Worm (Caenorhabditis elegans) whole organism, L1 larva: ENCODE data around the gene mff-1.

Experiments used
- C04F5.9 ChIP-seq: sonication (generic microtip); optimal IDR thresholded peaks from 2 replicates; lab custom pipeline; 2016; ENCODE audit warnings: missing genetic modification characterization, missing compliant biosample characterization
- alr-1 ChIP-seq: fragments of 200-800 bp; sonication (Bioruptor generic); optimal IDR thresholded peaks from 2 replicates; lab custom pipeline; 2018; ENCODE audit warnings: borderline replicate concordance, mild to moderate bottlenecking, missing genetic modification characterization, missing compliant biosample characterization
- blmp-1 ChIP-seq: fragments of 150-350 bp; optimal IDR thresholded peaks from 2 replicates; lab custom pipeline; 2014; ENCODE audit warnings: missing biosample characterization, missing genetic modification characterization
- efl-3 ChIP-seq: fragments of 200-800 bp; sonication (Bioruptor generic); optimal IDR thresholded peaks from 2 replicates; lab custom pipeline; 2018; ENCODE audit warnings: mild to moderate bottlenecking, missing genetic modification characterization, missing compliant biosample characterization
- egl-13 ChIP-seq: sonication (generic microtip); optimal IDR thresholded peaks from 2 replicates; lab custom pipeline; 2016; ENCODE audit warnings: missing genotype, missing genetic modification reagents, missing genetic modification characterization, missing compliant biosample characterization
- elt-2 ChIP-seq: sonication (generic microtip); optimal IDR thresholded peaks from 2 replicates; lab custom pipeline; 2016; ENCODE audit warnings: missing genetic modification characterization, mild to moderate bottlenecking, inconsistent platforms, missing compliant biosample characterization, missing genetic modification reagents
- elt-3 ChIP-seq, 6 experiments: fragments of 150-350 bp in 1 of 6; sonication (generic microtip); optimal IDR thresholded peaks; 2 replicates each; lab custom pipeline; 2017 to 2018; ENCODE audit warnings: missing biosample characterization in 6 of 6, missing genetic modification characterization in 6 of 6, inconsistent platforms in 1 of 6
- fos-1 ChIP-seq: fragments of 150-350 bp; optimal IDR thresholded peaks from 2 replicates; lab custom pipeline; 2014; ENCODE audit warnings: missing biosample characterization, missing genetic modification characterization
- jun-1 ChIP-seq: fragments of 150-350 bp; optimal IDR thresholded peaks from 2 replicates; lab custom pipeline; 2014; ENCODE audit warnings: missing biosample characterization, missing genetic modification reagents, missing genetic modification characterization
- lin-13 ChIP-seq: fragments of 150-350 bp; optimal IDR thresholded peaks from 2 replicates; lab custom pipeline; 2014; ENCODE audit warnings: missing biosample characterization, missing genetic modification reagents, missing genetic modification characterization
- lin-14 ChIP-seq: fragments of 200-800 bp; sonication (Bioruptor generic); optimal IDR thresholded peaks from 2 replicates; lab custom pipeline; 2018; ENCODE audit warnings: mild to moderate bottlenecking, missing genetic modification characterization, moderate library complexity, missing compliant biosample characterization
- lin-35 ChIP-seq, 2 experiments: fragments of 150-350 bp; optimal IDR thresholded peaks; 2 replicates each; lab custom pipeline; 2014; ENCODE audit warnings: missing biosample characterization in 2 of 2, missing genetic modification characterization in 2 of 2, missing genetic modification reagents in 2 of 2
- lir-3 ChIP-seq: sonication (generic microtip); optimal IDR thresholded peaks from 2 replicates; lab custom pipeline; 2016; ENCODE audit warnings: mild to moderate bottlenecking, missing genetic modification characterization, moderate library complexity, missing compliant biosample characterization; ENCODE audit not compliant: poor library complexity
- mdl-1 ChIP-seq, 2 experiments: fragments of 150-350 bp; optimal IDR thresholded peaks; 2 replicates each; lab custom pipeline; 2014 to 2017; ENCODE audit warnings: missing biosample characterization in 2 of 2, missing genetic modification characterization in 2 of 2, inconsistent platforms in 1 of 2
- mep-1 ChIP-seq: fragments of 150-350 bp; optimal IDR thresholded peaks from 2 replicates; lab custom pipeline; 2014; ENCODE audit warnings: missing biosample characterization, missing genetic modification characterization
- nhr-12 ChIP-seq: sonication (generic microtip); optimal IDR thresholded peaks from 2 replicates; lab custom pipeline; 2017; ENCODE audit warnings: missing biosample characterization, missing genetic modification characterization
- nhr-19 ChIP-seq: fragments of 200-800 bp; sonication (Bioruptor generic); conservative IDR thresholded peaks from 2 replicates; pipeline ENCODE4 v1.3.6; 2022; ENCODE audit warnings: missing genetic modification characterization, missing compliant biosample characterization
- nhr-20 ChIP-seq: sonication (generic microtip); optimal IDR thresholded peaks from 2 replicates; lab custom pipeline; 2016; ENCODE audit warnings: mild to moderate bottlenecking, missing genetic modification characterization, missing compliant biosample characterization
- nhr-47 ChIP-seq: sonication (generic microtip); optimal IDR thresholded peaks from 2 replicates; lab custom pipeline; 2016; ENCODE audit warnings: mild to moderate bottlenecking, missing genetic modification characterization, moderate library complexity, missing compliant biosample characterization
- nhr-71 ChIP-seq: sonication (generic microtip); optimal IDR thresholded peaks from 2 replicates; lab custom pipeline; 2016; ENCODE audit warnings: mild to moderate bottlenecking, missing genetic modification characterization, moderate library complexity, missing compliant biosample characterization
- nhr-84 ChIP-seq: sonication (generic microtip); optimal IDR thresholded peaks from 2 replicates; lab custom pipeline; 2017; ENCODE audit warnings: missing biosample characterization, missing genetic modification characterization
- pax-3 ChIP-seq: fragments of 200-800 bp; sonication (Bioruptor generic); optimal IDR thresholded peaks from 2 replicates; lab custom pipeline; 2018; ENCODE audit warnings: mild to moderate bottlenecking, missing genetic modification characterization, moderate library complexity, missing compliant biosample characterization
- snpc-4 ChIP-seq: fragments of 150-350 bp; optimal IDR thresholded peaks from 2 replicates; lab custom pipeline; 2014; ENCODE audit warnings: missing biosample characterization, missing genetic modification characterization
- snu-23 ChIP-seq: sonication (generic microtip); optimal IDR thresholded peaks from 2 replicates; lab custom pipeline; 2016; ENCODE audit warnings: missing genetic modification characterization, missing compliant biosample characterization
- tbx-2 ChIP-seq: sonication (generic microtip); optimal IDR thresholded peaks from 2 replicates; lab custom pipeline; 2016; ENCODE audit warnings: missing genetic modification characterization, missing compliant biosample characterization
- tlp-1 ChIP-seq: fragments of 150-350 bp; optimal IDR thresholded peaks from 2 replicates; lab custom pipeline; 2014; ENCODE audit warnings: missing biosample characterization, missing genetic modification characterization
- unc-30 ChIP-seq: sonication (generic microtip); optimal IDR thresholded peaks from 2 replicates; lab custom pipeline; 2017; ENCODE audit warnings: missing biosample characterization, missing genetic modification characterization

Gene mff-1

DNA sequence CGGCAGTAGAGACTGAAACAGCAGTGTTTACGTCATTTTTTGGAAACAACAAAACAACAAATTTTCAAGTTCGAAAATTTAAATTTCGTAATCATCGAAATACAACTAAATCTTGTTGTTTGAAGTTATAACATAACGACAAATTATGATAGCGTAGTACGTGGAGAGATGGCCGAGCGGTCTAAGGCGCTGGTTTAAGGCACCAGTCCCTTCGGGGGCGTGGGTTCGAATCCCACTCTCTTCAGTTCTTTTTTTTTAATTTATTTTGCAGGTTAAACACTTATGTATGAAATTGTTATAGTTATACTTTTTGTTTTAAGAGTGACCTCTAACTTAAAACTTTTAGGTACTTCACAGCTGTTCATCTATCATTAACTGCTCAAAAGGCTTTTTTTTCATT lies 44.7 kb downstream of the mff-1 start:
- TF ChIP-seq mep-1 (peak; percentile 12), elt-2 (tag; lab: Kevin White, UChicago) (no peak), nhr-20 (tag; lab: Kevin White, UChicago) (peak; percentile 17), lin-14 (peak; percentile 20), nhr-19 (GFP tag; lab: Robert Waterston, UW) (peak; percentile 31), lin-35 (GFP tag; optimal IDR thresholded peaks at IDR 0.05; lab: Kevin White, UChicago) (peak in 1 of 2 experiments; percentile 25), nhr-84 (no peak), nhr-47 (peak; percentile 5), mdl-1 (tag; optimal IDR thresholded peaks at IDR 0.05; lab: Kevin White, UChicago) (no peak), unc-30 (tag; lab: Kevin White, UChicago) (no peak), lin-13 (GFP tag; lab: Kevin White, UChicago) (no peak), nhr-71 (peak; percentile 17), snu-23 (GFP tag; lab: Kevin White, UChicago) (peak; percentile 38)

DNA sequence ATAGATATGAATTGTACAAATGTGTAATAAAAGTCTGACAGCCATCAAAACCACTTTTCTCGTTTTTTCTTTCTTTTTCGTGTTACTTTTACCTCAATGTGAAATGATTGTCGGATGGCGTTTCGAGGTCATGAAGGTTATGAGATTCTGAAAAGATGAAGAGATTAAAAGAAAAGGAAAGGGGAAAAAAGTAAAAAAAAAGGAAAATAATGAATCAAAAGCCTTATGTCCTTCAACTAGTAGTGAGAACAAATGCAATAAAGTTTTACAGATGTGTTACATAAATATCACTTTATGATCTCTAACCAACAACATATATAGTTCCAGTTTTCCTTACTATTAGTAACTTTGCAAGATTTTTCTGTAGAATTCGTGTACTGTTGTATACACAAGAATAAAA lies 46.2 kb downstream of the mff-1 start, which contains the start of gene gmap-3:
gmap-3 (minus strand) TSS at position 148 of the 400 bp plus-strand sequence.
- peak; percentile 16 for TF ChIP-seq blmp-1
- no peak for TF ChIP-seq elt-3 (tag; optimal IDR thresholded peaks at IDR 0.05; lab: Kevin White, UChicago)
- no peak for TF ChIP-seq snpc-4 (tag; lab: Kevin White, UChicago)
- no peak for TF ChIP-seq nhr-71
- no peak for TF ChIP-seq tbx-2 (tag; lab: Kevin White, UChicago)

ce11 chrX:12937521-12937920 lies 49.5 kb downstream of the mff-1 start:
- TF ChIP-seq tlp-1 (tag; lab: Kevin White, UChicago) (no peak), egl-13 (tag; lab: Kevin White, UChicago) (no peak), lin-14 (no peak), C04F5.9 (no peak), efl-3 (GFP tag; lab: Kevin White, UChicago) (no peak), nhr-12 (tag; lab: Kevin White, UChicago) (no peak), alr-1 (tag; lab: Kevin White, UChicago) (no peak), fos-1 (tag; lab: Kevin White, UChicago) (no peak), jun-1 (no peak), pax-3 (tag; lab: Kevin White, UChicago) (no peak), lir-3 (no peak)
